Fruit fly (Drosophila melanogaster) whole organism, embryonic: ENCODE results near the gene Zwilch.

Source experiments
- B-H1 ChIP-seq: fragments of 200-800 bp; sonication (Bioruptor generic); IDR thresholded peaks from 3 replicates; pipeline ENCODE4 v1.3.6; 2022; ENCODE audit warnings: missing biosample characterization, missing genetic modification characterization
- BEAF-32 ChIP-seq: fragments of 200-800 bp; sonication (Bioruptor generic); optimal IDR thresholded peaks from 3 replicates; lab custom pipeline; 2017; ENCODE audit warnings: missing biosample characterization, missing genetic modification characterization, mild to moderate bottlenecking, moderate library complexity, missing genetic modification reagents
- Bgb ChIP-seq: fragments of 200-800 bp; sonication (Bioruptor generic); IDR thresholded peaks from 2 replicates; pipeline ENCODE4 v1.3.6; 2022; ENCODE audit warnings: missing biosample characterization, missing genetic modification characterization; ENCODE audit not compliant: partially characterized antibody
- CG10431 ChIP-seq: fragments of 200-800 bp; sonication (Bioruptor generic); optimal IDR thresholded peaks from 3 replicates; lab custom pipeline; 2018; ENCODE audit warnings: missing biosample characterization, mild to moderate bottlenecking, missing genetic modification characterization
- CG11456 ChIP-seq: fragments of 200-800 bp; sonication (Bioruptor generic); IDR thresholded peaks from 3 replicates; pipeline ENCODE4 v1.3.6; 2022; ENCODE audit warnings: missing biosample characterization, missing genetic modification characterization
- CG12071 ChIP-seq: fragments of 200-800 bp; sonication (Bioruptor generic); optimal IDR thresholded peaks from 3 replicates; lab custom pipeline; 2018; ENCODE audit warnings: missing biosample characterization, mild to moderate bottlenecking, missing genetic modification characterization
- CG14050 ChIP-seq: fragments of 200-800 bp; sonication (Bioruptor generic); IDR thresholded peaks from 3 replicates; pipeline ENCODE4 v1.3.6; 2022; ENCODE audit warnings: missing biosample characterization, missing genetic modification characterization
- CG14441 ChIP-seq: fragments of 200-800 bp; sonication (Bioruptor generic); IDR thresholded peaks from 2 replicates; pipeline ENCODE4 v1.3.6; 2022; ENCODE audit warnings: missing biosample characterization, missing genetic modification characterization
- CG14710 ChIP-seq: fragments of 200-800 bp; sonication (Bioruptor generic); optimal IDR thresholded peaks from 3 replicates; lab custom pipeline; 2019; ENCODE audit warnings: missing biosample characterization, mild to moderate bottlenecking, missing genetic modification characterization, moderate library complexity
- CG15696 ChIP-seq: fragments of 200-800 bp; sonication (Bioruptor generic); optimal IDR thresholded peaks from 2 replicates; lab custom pipeline; 2019; ENCODE audit warnings: missing biosample characterization, mild to moderate bottlenecking, missing genetic modification characterization, moderate library complexity
- CG16815 ChIP-seq: fragments of 200-800 bp; sonication (Bioruptor generic); optimal IDR thresholded peaks from 3 replicates; lab custom pipeline; 2017; ENCODE audit warnings: missing biosample characterization, mild to moderate bottlenecking, missing genetic modification characterization
- CG17359 ChIP-seq: fragments of 200-800 bp; sonication (Bioruptor generic); optimal IDR thresholded peaks from 3 replicates; lab custom pipeline; 2018; ENCODE audit warnings: missing biosample characterization, mild to moderate bottlenecking, missing genetic modification characterization, moderate library complexity
- CG17829 ChIP-seq: fragments of 200-800 bp; optimal IDR thresholded peaks from 2 replicates; lab custom pipeline; 2019; ENCODE audit warnings: missing biosample characterization, mild to moderate bottlenecking, missing genetic modification characterization, moderate library complexity
- CG18476 ChIP-seq: fragments of 200-800 bp; sonication (Bioruptor generic); optimal IDR thresholded peaks from 2 replicates; lab custom pipeline; 2016; ENCODE audit warnings: missing biosample characterization, mild to moderate bottlenecking, missing genetic modification characterization
- CG18764 ChIP-seq: fragments of 200-800 bp; sonication (Bioruptor generic); optimal IDR thresholded peaks from 3 replicates; lab custom pipeline; 2016; ENCODE audit warnings: missing biosample characterization, missing genetic modification characterization
- CG4424 ChIP-seq: fragments of 200-800 bp; sonication (Bioruptor generic); optimal IDR thresholded peaks from 3 replicates; lab custom pipeline; 2016; ENCODE audit warnings: missing biosample characterization, missing genetic modification characterization
- CG4730 ChIP-seq: fragments of 200-800 bp; sonication (Bioruptor generic); IDR thresholded peaks from 2 replicates; pipeline ENCODE4 v1.3.6; 2022; ENCODE audit warnings: missing biosample characterization, missing genetic modification characterization
- CG5180 ChIP-seq: fragments of 200-800 bp; sonication (Bioruptor generic); optimal IDR thresholded peaks from 3 replicates; lab custom pipeline; 2017; ENCODE audit warnings: missing biosample characterization, missing genetic modification characterization, mild to moderate bottlenecking, moderate library complexity, missing genetic modification reagents
- CG5953 ChIP-seq: fragments of 200-800 bp; sonication (Bioruptor generic); IDR thresholded peaks from 2 replicates; pipeline ENCODE4 v1.3.6; 2022; ENCODE audit warnings: missing biosample characterization, missing genetic modification characterization
- CG6683 ChIP-seq: fragments of 200-800 bp; sonication (Bioruptor generic); optimal IDR thresholded peaks from 2 replicates; lab custom pipeline; 2017; ENCODE audit warnings: missing biosample characterization, mild to moderate bottlenecking, missing genetic modification characterization, missing genetic modification reagents
- CG6813 ChIP-seq: fragments of 200-800 bp; sonication (Bioruptor generic); optimal IDR thresholded peaks from 2 replicates; lab custom pipeline; 2017; ENCODE audit warnings: missing biosample characterization, missing genetic modification characterization, mild to moderate bottlenecking, moderate library complexity, missing genetic modification reagents
- CG7987 ChIP-seq: fragments of 200-800 bp; sonication (Bioruptor generic); optimal IDR thresholded peaks from 2 replicates; lab custom pipeline; 2018; ENCODE audit warnings: missing biosample characterization, mild to moderate bottlenecking, missing genetic modification characterization, moderate library complexity
- CG8359 ChIP-seq: fragments of 200-800 bp; sonication (Bioruptor generic); optimal IDR thresholded peaks from 2 replicates; lab custom pipeline; 2017; ENCODE audit warnings: missing biosample characterization, mild to moderate bottlenecking, missing genetic modification characterization, borderline replicate concordance
- CG9817 ChIP-seq: fragments of 200-800 bp; sonication (Bioruptor generic); optimal IDR thresholded peaks from 2 replicates; lab custom pipeline; 2018; ENCODE audit warnings: missing biosample characterization, mild to moderate bottlenecking, missing genetic modification characterization, moderate library complexity
- Dll ChIP-seq: fragments of 200-800 bp; sonication (Bioruptor generic); IDR thresholded peaks from 4 replicates; pipeline ENCODE4 v1.3.6; 2022; ENCODE audit warnings: missing biosample characterization, missing genetic modification characterization; ENCODE audit not compliant: partially characterized antibody
- HmgD ChIP-seq: fragments of 200-800 bp; sonication (Bioruptor generic); optimal IDR thresholded peaks from 3 replicates; lab custom pipeline; 2016; ENCODE audit warnings: missing biosample characterization, missing genetic modification characterization
- Hsf ChIP-seq: fragments of 200-800 bp; sonication (Bioruptor generic); optimal IDR thresholded peaks from 3 replicates; lab custom pipeline; 2016; ENCODE audit warnings: missing biosample characterization, missing genetic modification characterization
- Med ChIP-seq: fragments of 200-800 bp; sonication (Bioruptor generic); peaks from one replicate; lab custom pipeline; 2016; ENCODE audit warnings: missing biosample characterization, missing genetic modification characterization, mild to moderate bottlenecking, inconsistent platforms, moderate library complexity
- NC2α ChIP-seq: fragments of 200-800 bp; sonication (Bioruptor generic); optimal IDR thresholded peaks from 2 replicates; lab custom pipeline; 2016; ENCODE audit warnings: missing biosample characterization, missing genetic modification characterization
- NFAT ChIP-seq: fragments of 200-800 bp; sonication (Bioruptor generic); IDR thresholded peaks from 2 replicates; pipeline ENCODE4 v1.3.6; 2022; ENCODE audit warnings: missing biosample characterization, missing genetic modification characterization
- Sin3A ChIP-seq: fragments of >200 bp; optimal IDR thresholded peaks from 2 replicates; lab custom pipeline; 2018
- Sry-β ChIP-seq: fragments of 200-800 bp; sonication (Bioruptor generic); optimal IDR thresholded peaks from 2 replicates; lab custom pipeline; 2018; ENCODE audit warnings: missing biosample characterization, mild to moderate bottlenecking, missing genetic modification characterization, moderate library complexity
- YL-1 ChIP-seq: fragments of 200-800 bp; sonication (Bioruptor generic); optimal IDR thresholded peaks from 3 replicates; lab custom pipeline; 2017; ENCODE audit warnings: missing biosample characterization, mild to moderate bottlenecking, missing genetic modification characterization
- bsh ChIP-seq, 2 experiments: fragments of 200-800 bp; sonication (Bioruptor generic); optimal IDR thresholded peaks; 2 replicates each; lab custom pipeline; 2017 to 2018; ENCODE audit warnings: mild to moderate bottlenecking in 2 of 2, missing biosample characterization in 2 of 2, missing genetic modification characterization in 2 of 2, moderate library complexity in 1 of 2
- fd64A ChIP-seq: fragments of 200-800 bp; sonication (Bioruptor generic); optimal IDR thresholded peaks from 3 replicates; lab custom pipeline; 2018; ENCODE audit warnings: missing biosample characterization, mild to moderate bottlenecking, missing genetic modification characterization
- knrl ChIP-seq: fragments of 200-800 bp; sonication (Bioruptor generic); IDR thresholded peaks from 3 replicates; pipeline ENCODE4 v1.3.6; 2022; ENCODE audit warnings: missing biosample characterization, missing genetic modification characterization; ENCODE audit not compliant: partially characterized antibody
- oc ChIP-seq: fragments of 200-800 bp; sonication (Bioruptor generic); optimal IDR thresholded peaks from 2 replicates; lab custom pipeline; 2018; ENCODE audit warnings: missing biosample characterization, mild to moderate bottlenecking, missing genetic modification characterization, moderate library complexity
- otp ChIP-seq: fragments of 200-800 bp; sonication (Bioruptor generic); IDR thresholded peaks from 3 replicates; pipeline ENCODE4, ENCODE4 v1.3.6; 2022; ENCODE audit warnings: missing biosample characterization, missing genetic modification characterization
- prd ChIP-seq, 3 experiments: fragments of >200 bp in 2 of 3; fragments of 200-800 bp in 1 of 3; sonication (Bioruptor generic) in 1 of 3; optimal IDR thresholded peaks in 2 of 3; IDR thresholded peaks in 1 of 3; 2 replicates in 2 of 3; 3 replicates in 1 of 3; pipeline versions ENCODE4 v1.3.6 to Lab custom; 2017 to 2022; ENCODE audit warnings: missing biosample characterization in 1 of 3, missing genetic modification characterization in 1 of 3
- sd ChIP-seq: fragments of 200-800 bp; sonication (Bioruptor generic); optimal IDR thresholded peaks from 3 replicates; lab custom pipeline; 2018; ENCODE audit warnings: missing biosample characterization, mild to moderate bottlenecking, missing genetic modification characterization, moderate library complexity
- sisA ChIP-seq: fragments of 200-800 bp; sonication (Bioruptor generic); IDR thresholded peaks from 2 replicates; pipeline ENCODE4 v1.3.6; 2022; ENCODE audit warnings: missing biosample characterization, missing genetic modification characterization
- tap ChIP-seq: fragments of 200-800 bp; optimal IDR thresholded peaks from 3 replicates; lab custom pipeline; 2019; ENCODE audit warnings: missing biosample characterization, mild to moderate bottlenecking, missing genetic modification characterization, moderate library complexity
- tna ChIP-seq: fragments of 200-800 bp; sonication (Bioruptor generic); IDR thresholded peaks from 2 replicates; pipeline ENCODE4 v1.3.6; 2022; ENCODE audit warnings: missing biosample characterization, missing genetic modification characterization; ENCODE audit not compliant: partially characterized antibody
- usp ChIP-seq: fragments of >200 bp; optimal IDR thresholded peaks from 2 replicates; lab custom pipeline; 2017; ENCODE audit warnings: missing biosample characterization, missing genetic modification characterization
- vvl ChIP-seq: fragments of 200-800 bp; sonication (Bioruptor generic); IDR thresholded peaks from 2 replicates; pipeline ENCODE4 v1.3.6; 2022; ENCODE audit warnings: missing biosample characterization, missing genetic modification characterization
- wor ChIP-seq: fragments of 200-800 bp; sonication (Bioruptor generic); IDR thresholded peaks from 2 replicates; pipeline ENCODE4 v1.3.6; 2022; ENCODE audit warnings: missing biosample characterization, missing genetic modification characterization

The Zwilch gene

DNA sequence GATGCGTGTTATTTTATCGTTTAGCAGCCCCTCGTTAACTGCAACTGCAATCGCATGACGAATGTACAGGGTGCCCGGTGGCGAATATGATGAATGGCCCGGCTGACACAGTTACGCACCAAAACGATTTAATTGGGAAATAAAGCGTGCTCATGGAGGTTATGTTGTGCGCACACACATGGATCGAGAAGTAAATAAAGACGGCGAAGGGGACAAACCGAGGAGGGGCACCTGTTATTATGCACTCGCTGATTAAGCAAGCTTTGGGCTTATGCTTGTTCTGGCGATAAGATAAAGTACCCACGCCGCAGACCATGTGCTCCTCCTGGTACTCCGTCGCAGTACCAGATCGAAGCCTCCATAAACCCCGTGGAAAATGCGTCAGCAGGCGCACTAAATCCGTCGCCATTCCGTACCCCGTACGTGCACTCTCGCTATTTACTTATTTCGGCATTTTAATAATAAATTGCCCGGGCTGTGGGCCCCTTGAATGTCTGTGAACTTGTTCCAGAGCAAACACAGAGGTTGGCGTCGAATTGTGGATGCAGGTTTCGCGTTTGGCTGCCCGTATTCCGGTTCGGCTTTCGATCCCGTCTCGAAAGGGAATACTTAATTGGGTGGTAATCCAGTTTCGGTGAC is 12.0 kb upstream of the Zwilch start (continued):
- no peak; the same call in 2 of the 3 replicates for TF ChIP-seq B-H1
- TF ChIP-seq HmgD = no peak
- TF ChIP-seq CG14710 (tag; lab: Kevin White, UChicago) = no peak
- 0 out of 2 replicates have a peak, but pooled peaks have one; percentile 9 for TF ChIP-seq vvl (GFP tag; lab: Robert Waterston, UW)
- TF ChIP-seq sd (tag; lab: Kevin White, UChicago) = no peak
- TF ChIP-seq CG11456 (GFP tag; lab: Robert Waterston, UW) = 0 out of 3 replicates have a peak, but pooled peaks have one; percentile 39
- TF ChIP-seq Bgb = no peak
- TF ChIP-seq CG14050 (GFP tag; lab: Robert Waterston, UW) = no peak
- TF ChIP-seq CG7987 (GFP tag; lab: Kevin White, UChicago) = no peak
- TF ChIP-seq otp (GFP tag; lab: Robert Waterston, UW) = peak; percentile 58; the same call in 1 of the 3 replicates
- no peak for TF ChIP-seq tna (GFP tag; lab: Robert Waterston, UW)
- TF ChIP-seq CG17359 (tag; lab: Kevin White, UChicago) = peak; percentile 0

DNA sequence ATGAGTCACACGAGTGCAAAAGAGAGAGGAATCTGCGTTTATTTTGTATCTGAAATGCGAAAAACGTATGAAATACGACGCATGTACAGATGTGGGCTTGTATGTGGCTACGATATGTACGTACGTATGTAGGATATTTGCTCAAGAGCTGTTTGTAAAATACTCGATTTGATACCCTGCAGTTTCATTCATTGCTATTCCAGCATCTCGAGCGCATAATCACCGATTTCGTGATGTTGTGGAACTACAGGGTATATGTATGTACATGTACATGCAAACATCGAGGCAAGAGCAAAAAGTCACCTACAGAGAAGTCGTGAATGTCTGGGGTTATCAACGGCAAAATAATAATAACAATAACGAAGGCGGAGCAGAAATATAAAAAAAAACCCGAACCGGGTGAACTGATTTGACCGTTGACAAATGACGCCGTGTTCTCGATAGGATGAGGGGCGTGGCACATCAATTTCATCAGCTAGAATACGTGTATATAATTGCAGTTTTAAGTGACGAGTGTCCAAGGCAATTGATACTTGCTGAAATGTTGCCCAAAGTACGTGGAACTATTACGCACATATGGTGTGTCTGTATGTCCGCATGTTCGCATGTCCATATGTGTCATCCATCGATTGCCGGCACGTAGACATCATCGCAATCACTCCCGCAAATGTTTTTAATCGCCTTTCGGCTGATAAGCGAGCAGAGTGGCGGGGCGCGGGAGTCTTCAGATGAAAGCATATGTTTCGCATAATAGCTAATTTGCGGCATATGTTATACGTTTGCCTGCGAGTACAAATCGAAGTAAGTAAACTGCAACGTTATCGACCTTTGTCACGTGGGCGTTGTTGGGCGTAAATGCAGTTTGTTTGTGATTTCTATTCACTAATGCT is 11.0 kb upstream of the Zwilch start:
- TF ChIP-seq CG5180 (GFP tag; lab: Kevin White, UChicago) (no peak), CG14441 (no peak), sisA (GFP tag; lab: Robert Waterston, UW) (no peak), Med (peak; percentile 62), Dll (0 out of 4 replicates have a peak, but pooled peaks have one; percentile 1), CG6683 (GFP tag; lab: Kevin White, UChicago) (no peak), BEAF-32 (no peak), fd64A (GFP tag; lab: Kevin White, UChicago) (no peak), CG15696 (tag; lab: Kevin White, UChicago) (no peak), NC2α (GFP tag; lab: Kevin White, UChicago) (no peak), oc (tag; lab: Kevin White, UChicago) (no peak), CG4730 (GFP tag; lab: Robert Waterston, UW) (no peak), CG10431 (GFP tag; lab: Kevin White, UChicago) (no peak), prd (optimal IDR thresholded peaks at IDR 0.05; lab: Kevin White, UChicago) (no peak), prd (GFP tag; IDR thresholded peaks at IDR 0.05; lab: Robert Waterston, UW) (no peak), CG5953 (no peak), Sin3A (lab: Kevin White, UChicago) (no peak), tap (tag; lab: Kevin White, UChicago) (no peak), CG17829 (tag; lab: Kevin White, UChicago) (no peak), NFAT (GFP tag; lab: Robert Waterston, UW) (no peak), CG12071 (GFP tag; lab: Kevin White, UChicago) (no peak), CG4424 (GFP tag; lab: Kevin White, UChicago) (no peak), YL-1 (GFP tag; lab: Kevin White, UChicago) (no peak), usp (GFP tag; lab: Kevin White, UChicago) (no peak), CG8359 (no peak), knrl (GFP tag; lab: Robert Waterston, UW) (no peak), CG16815 (GFP tag; lab: Kevin White, UChicago) (no peak), HmgD (no peak), bsh (GFP tag; optimal IDR thresholded peaks at IDR 0.05; lab: Kevin White, UChicago) (no peak), CG6813 (no peak), wor (GFP tag; lab: Robert Waterston, UW) (no peak), CG18476 (GFP tag; lab: Kevin White, UChicago) (no peak), CG18764 (GFP tag; lab: Kevin White, UChicago) (no peak), Hsf (no peak), CG9817 (tag; lab: Kevin White, UChicago) (no peak), Sry-β (GFP tag; lab: Kevin White, UChicago) (no peak)
